Fruit fly (Drosophila melanogaster) whole organism, embryonic: Measurements from ENCODE around the gene CG13039.

Source experiments
- Blimp-1 ChIP-seq: fragments of 200-800 bp; sonication (Bioruptor generic); optimal IDR thresholded peaks from 3 replicates; lab custom pipeline; 2018; ENCODE audit warnings: missing biosample characterization, missing genetic modification characterization, mild to moderate bottlenecking, moderate library complexity, missing genetic modification reagents
- CG10267 ChIP-seq: fragments of 200-800 bp; sonication (Bioruptor generic); optimal IDR thresholded peaks from 2 replicates; lab custom pipeline; 2018; ENCODE audit warnings: missing biosample characterization, mild to moderate bottlenecking, missing genetic modification characterization, moderate library complexity
- CG12071 ChIP-seq: fragments of 200-800 bp; sonication (Bioruptor generic); optimal IDR thresholded peaks from 3 replicates; lab custom pipeline; 2018; ENCODE audit warnings: missing biosample characterization, mild to moderate bottlenecking, missing genetic modification characterization
- CG13894 ChIP-seq: fragments of 200-800 bp; sonication (Bioruptor generic); optimal IDR thresholded peaks from 3 replicates; lab custom pipeline; 2018; ENCODE audit warnings: missing biosample characterization, mild to moderate bottlenecking, missing genetic modification characterization, moderate library complexity
- CG15269 ChIP-seq: fragments of 200-800 bp; sonication (Bioruptor generic); optimal IDR thresholded peaks from 2 replicates; lab custom pipeline; 2018; ENCODE audit warnings: missing biosample characterization, mild to moderate bottlenecking, missing genetic modification characterization, moderate library complexity
- CG1603 ChIP-seq: fragments of 200-800 bp; sonication (Bioruptor generic); optimal IDR thresholded peaks from 2 replicates; lab custom pipeline; 2019; ENCODE audit warnings: missing biosample characterization, mild to moderate bottlenecking, missing genetic modification characterization, moderate library complexity
- CG17359 ChIP-seq: fragments of 200-800 bp; sonication (Bioruptor generic); optimal IDR thresholded peaks from 3 replicates; lab custom pipeline; 2018; ENCODE audit warnings: missing biosample characterization, mild to moderate bottlenecking, missing genetic modification characterization, moderate library complexity
- CG17829 ChIP-seq: fragments of 200-800 bp; optimal IDR thresholded peaks from 2 replicates; lab custom pipeline; 2019; ENCODE audit warnings: missing biosample characterization, mild to moderate bottlenecking, missing genetic modification characterization, moderate library complexity
- CG17912 ChIP-seq: fragments of 200-800 bp; sonication (Bioruptor generic); optimal IDR thresholded peaks from 2 replicates; lab custom pipeline; 2018; ENCODE audit warnings: missing biosample characterization, mild to moderate bottlenecking, missing genetic modification characterization
- CG34224 ChIP-seq: fragments of 200-800 bp; sonication (Bioruptor generic); IDR thresholded peaks from 3 replicates; pipeline ENCODE4 v1.3.6; 2022; ENCODE audit warnings: missing biosample characterization, missing genetic modification characterization; ENCODE audit not compliant: partially characterized antibody
- CG4282 ChIP-seq: fragments of 200-800 bp; sonication (Bioruptor generic); optimal IDR thresholded peaks from 2 replicates; lab custom pipeline; 2016; ENCODE audit warnings: missing biosample characterization, missing genetic modification characterization
- CG4328 ChIP-seq: fragments of 200-800 bp; sonication (Bioruptor generic); optimal IDR thresholded peaks from 3 replicates; lab custom pipeline; 2017; ENCODE audit warnings: missing biosample characterization, missing genetic modification reagents, missing genetic modification characterization
- CG6689 ChIP-seq: fragments of 200-800 bp; sonication (Bioruptor generic); IDR thresholded peaks from 2 replicates; pipeline ENCODE4 v1.3.6; 2022; ENCODE audit warnings: missing biosample characterization, missing genetic modification characterization
- CG8478 ChIP-seq: fragments of >200 bp; optimal IDR thresholded peaks from 2 replicates; lab custom pipeline; 2018
- CoRest ChIP-seq: fragments of 200-800 bp; sonication (Bioruptor generic); optimal IDR thresholded peaks from 3 replicates; lab custom pipeline; 2018; ENCODE audit warnings: missing biosample characterization, mild to moderate bottlenecking, missing genetic modification characterization, moderate library complexity
- CrebB ChIP-seq: fragments of 200-800 bp; sonication (Bioruptor generic); optimal IDR thresholded peaks from 3 replicates; lab custom pipeline; 2018; ENCODE audit warnings: missing biosample characterization, mild to moderate bottlenecking, missing genetic modification characterization
- Dad ChIP-seq: fragments of 200-800 bp; sonication (Bioruptor generic); optimal IDR thresholded peaks from 3 replicates; lab custom pipeline; 2016; ENCODE audit warnings: missing biosample characterization, missing genetic modification characterization
- Dek ChIP-seq: fragments of 200-800 bp; sonication (Bioruptor generic); optimal IDR thresholded peaks from 3 replicates; lab custom pipeline; 2019; ENCODE audit warnings: missing biosample characterization, mild to moderate bottlenecking, missing genetic modification characterization, moderate library complexity
- HmgD ChIP-seq: fragments of 200-800 bp; sonication (Bioruptor generic); optimal IDR thresholded peaks from 3 replicates; lab custom pipeline; 2016; ENCODE audit warnings: missing biosample characterization, missing genetic modification characterization
- Hr3 ChIP-seq: fragments of 200-800 bp; sonication (Bioruptor generic); optimal IDR thresholded peaks from 3 replicates; lab custom pipeline; 2016; ENCODE audit warnings: missing biosample characterization, missing genetic modification characterization
- Hr51 ChIP-seq, 2 experiments: fragments of 200-800 bp; sonication (Bioruptor generic); optimal IDR thresholded peaks; 2 replicates in 1 of 2; 3 replicates in 1 of 2; lab custom pipeline; 2016 to 2018; ENCODE audit warnings: missing biosample characterization in 2 of 2, missing genetic modification characterization in 2 of 2, mild to moderate bottlenecking in 1 of 2, moderate library complexity in 1 of 2
- Ptx1 ChIP-seq: fragments of 200-800 bp; sonication (Bioruptor generic); IDR thresholded peaks from 2 replicates; pipeline ENCODE4 v1.3.6; 2022; ENCODE audit warnings: missing biosample characterization, missing genetic modification characterization
- Ravus ChIP-seq: fragments of 200-800 bp; sonication (Bioruptor generic); IDR thresholded peaks from 2 replicates; pipeline ENCODE4 v1.3.6; 2022; ENCODE audit warnings: missing biosample characterization, missing genetic modification characterization
- Sin3A ChIP-seq: fragments of >200 bp; optimal IDR thresholded peaks from 2 replicates; lab custom pipeline; 2018
- Sox102F ChIP-seq: fragments of 200-800 bp; sonication (Bioruptor generic); optimal IDR thresholded peaks from 2 replicates; lab custom pipeline; 2018; ENCODE audit warnings: missing biosample characterization, mild to moderate bottlenecking, missing genetic modification characterization, moderate library complexity
- Spps ChIP-seq: fragments of 200-800 bp; sonication (Bioruptor generic); optimal IDR thresholded peaks from 2 replicates; lab custom pipeline; 2018; ENCODE audit warnings: missing biosample characterization, mild to moderate bottlenecking, missing genetic modification characterization
- ara ChIP-seq: fragments of 200-800 bp; sonication (Bioruptor generic); IDR thresholded peaks from 2 replicates; pipeline ENCODE4 v1.3.6; 2022; ENCODE audit warnings: missing biosample characterization, missing genetic modification characterization
- bbx ChIP-seq: fragments of 200-800 bp; sonication (Bioruptor generic); IDR thresholded peaks from 2 replicates; pipeline ENCODE4 v1.3.6; 2022; ENCODE audit warnings: missing biosample characterization, missing genetic modification characterization; ENCODE audit not compliant: partially characterized antibody
- cas ChIP-seq: fragments of 200-800 bp; sonication (Bioruptor generic); IDR thresholded peaks from 2 replicates; pipeline ENCODE4 v1.3.6; 2022; ENCODE audit warnings: missing biosample characterization, missing genetic modification characterization
- cg ChIP-seq: fragments of 200-800 bp; sonication (Bioruptor generic); optimal IDR thresholded peaks from 3 replicates; lab custom pipeline; 2019; ENCODE audit warnings: missing biosample characterization, mild to moderate bottlenecking, missing genetic modification characterization, moderate library complexity
- ci ChIP-seq: fragments of 200-800 bp; sonication (Bioruptor generic); IDR thresholded peaks from 3 replicates; pipeline ENCODE4 v1.3.6; 2022; ENCODE audit warnings: missing biosample characterization, missing genetic modification characterization
- crp ChIP-seq, 2 experiments: fragments of 200-800 bp; sonication (Bioruptor generic); optimal IDR thresholded peaks; 2 replicates in 1 of 2; 3 replicates in 1 of 2; lab custom pipeline; 2017; ENCODE audit warnings: missing biosample characterization in 2 of 2, missing genetic modification characterization in 2 of 2, mild to moderate bottlenecking in 1 of 2, moderate library complexity in 1 of 2
- dmrt99B ChIP-seq: fragments of 200-800 bp; sonication (Bioruptor generic); optimal IDR thresholded peaks from 2 replicates; lab custom pipeline; 2018; ENCODE audit warnings: missing biosample characterization, mild to moderate bottlenecking, missing genetic modification characterization, moderate library complexity
- gt ChIP-seq: fragments of 200-800 bp; sonication (Bioruptor generic); IDR thresholded peaks from 2 replicates; pipeline ENCODE4 v1.3.6; 2022; ENCODE audit warnings: missing biosample characterization, missing genetic modification characterization
- hb ChIP-seq: fragments of 200-800 bp; sonication (Bioruptor generic); IDR thresholded peaks from 3 replicates; pipeline ENCODE4 v1.3.6; 2022; ENCODE audit warnings: missing biosample characterization, missing genetic modification characterization; ENCODE audit not compliant: partially characterized antibody
- hkb ChIP-seq, 2 experiments: fragments of 200-800 bp in 1 of 2; fragments of >200 bp in 1 of 2; sonication (Bioruptor generic) in 1 of 2; IDR thresholded peaks in 1 of 2; optimal IDR thresholded peaks in 1 of 2; 2 replicates each; pipeline versions ENCODE4 v1.3.6 to Lab custom; 2017 to 2022; ENCODE audit warnings: missing biosample characterization in 1 of 2, missing genetic modification characterization in 1 of 2
- nau ChIP-seq: fragments of 200-800 bp; sonication (Bioruptor generic); optimal IDR thresholded peaks from 3 replicates; lab custom pipeline; 2017; ENCODE audit warnings: missing biosample characterization, mild to moderate bottlenecking, missing genetic modification characterization, missing genetic modification reagents
- nerfin-1 ChIP-seq: fragments of 200-800 bp; sonication (Bioruptor generic); optimal IDR thresholded peaks from 3 replicates; lab custom pipeline; 2019; ENCODE audit warnings: missing biosample characterization, mild to moderate bottlenecking, missing genetic modification characterization, moderate library complexity
- oc ChIP-seq: fragments of 200-800 bp; sonication (Bioruptor generic); optimal IDR thresholded peaks from 2 replicates; lab custom pipeline; 2018; ENCODE audit warnings: missing biosample characterization, mild to moderate bottlenecking, missing genetic modification characterization, moderate library complexity
- p53 ChIP-seq: fragments of 200-800 bp; sonication (Bioruptor generic); optimal IDR thresholded peaks from 2 replicates; lab custom pipeline; 2016; ENCODE audit warnings: missing biosample characterization, missing genetic modification characterization
- phol ChIP-seq: fragments of 200-800 bp; sonication (Bioruptor generic); optimal IDR thresholded peaks from 3 replicates; lab custom pipeline; 2018; ENCODE audit warnings: missing biosample characterization, mild to moderate bottlenecking, missing genetic modification characterization, moderate library complexity
- shn ChIP-seq: fragments of 200-800 bp; sonication (Bioruptor generic); optimal IDR thresholded peaks from 3 replicates; lab custom pipeline; 2016; ENCODE audit warnings: missing biosample characterization, missing genetic modification characterization
- tna ChIP-seq: fragments of 200-800 bp; sonication (Bioruptor generic); IDR thresholded peaks from 2 replicates; pipeline ENCODE4 v1.3.6; 2022; ENCODE audit warnings: missing biosample characterization, missing genetic modification characterization; ENCODE audit not compliant: partially characterized antibody
- vnd ChIP-seq: fragments of 200-800 bp; sonication (Bioruptor generic); IDR thresholded peaks from 3 replicates; pipeline ENCODE4 v1.3.6; 2022; ENCODE audit warnings: missing biosample characterization, missing genetic modification characterization; ENCODE audit not compliant: partially characterized antibody
- zen2 ChIP-seq: fragments of 200-800 bp; sonication (Bioruptor generic); IDR thresholded peaks from 3 replicates; pipeline ENCODE4 v1.3.6; 2022; ENCODE audit warnings: missing biosample characterization, missing genetic modification characterization; ENCODE audit not compliant: partially characterized antibody

Gene CG13039

DNA sequence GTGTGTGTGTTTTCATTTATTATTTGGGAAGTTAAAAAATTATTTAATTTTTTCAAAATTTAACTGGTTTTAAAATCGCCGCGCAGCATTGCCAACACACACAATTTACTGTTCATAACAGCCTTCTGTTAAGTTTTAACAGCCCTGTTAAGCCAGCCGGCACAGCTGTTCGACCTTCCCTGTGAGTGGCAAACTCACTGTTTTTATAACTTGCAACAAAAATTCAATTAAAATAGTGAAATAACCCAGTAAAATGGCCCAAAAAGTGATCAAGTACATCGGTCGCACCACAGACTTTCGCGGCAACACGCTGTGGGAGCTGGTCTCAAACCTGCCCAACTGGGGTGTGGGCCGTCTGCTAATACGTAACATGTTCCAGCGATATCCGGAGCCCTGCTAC lies 21.4 kb upstream of the CG13039 start, which contains the start of gene mRpS34 (continued):
- TF ChIP-seq bbx (GFP tag; lab: Robert Waterston, UW) (peak; percentile 19; the same call in 1 of the 2 replicates), shn (GFP tag; lab: Kevin White, UChicago) (no peak), Sin3A (lab: Kevin White, UChicago) (no peak), Dek (no peak), CG17912 (GFP tag; lab: Kevin White, UChicago) (no peak), vnd (GFP tag; lab: Robert Waterston, UW) (no peak)

DNA sequence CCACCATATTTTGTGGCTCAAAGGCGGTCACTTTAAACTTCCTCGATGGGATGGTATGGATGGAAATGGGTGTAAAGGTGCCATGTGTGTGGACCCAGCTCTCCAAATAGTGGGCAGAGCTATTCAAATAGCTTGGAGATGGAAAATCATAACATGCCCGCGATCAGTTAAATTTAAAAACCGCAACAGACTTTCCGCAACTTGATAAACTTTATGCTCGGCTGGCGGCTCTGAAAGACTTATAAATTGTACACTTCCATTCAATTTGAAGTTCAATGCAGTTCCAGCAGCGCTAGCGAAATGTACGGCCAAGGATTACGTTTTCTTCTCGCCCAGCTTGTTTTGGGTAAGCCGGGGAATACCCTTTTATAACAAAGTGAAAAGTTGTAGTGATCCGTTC lies 19.5 kb upstream of the CG13039 start, which contains the start of gene CG33257:
Gene CG33257 (plus strand): TSS at position 301 of the 400 bp plus-strand sequence.
- TF ChIP-seq gt (GFP tag; lab: Robert Waterston, UW) (no peak), CG34224 (GFP tag; lab: Robert Waterston, UW) (no peak), cas (GFP tag; lab: Robert Waterston, UW) (no peak), CG1603 (tag; lab: Kevin White, UChicago) (no peak), zen2 (no peak), CG4328 (GFP tag; lab: Kevin White, UChicago) (no peak), crp (GFP tag; optimal IDR thresholded peaks at IDR 0.05; lab: Kevin White, UChicago) (no peak), hb (no peak), tna (no peak)

DNA sequence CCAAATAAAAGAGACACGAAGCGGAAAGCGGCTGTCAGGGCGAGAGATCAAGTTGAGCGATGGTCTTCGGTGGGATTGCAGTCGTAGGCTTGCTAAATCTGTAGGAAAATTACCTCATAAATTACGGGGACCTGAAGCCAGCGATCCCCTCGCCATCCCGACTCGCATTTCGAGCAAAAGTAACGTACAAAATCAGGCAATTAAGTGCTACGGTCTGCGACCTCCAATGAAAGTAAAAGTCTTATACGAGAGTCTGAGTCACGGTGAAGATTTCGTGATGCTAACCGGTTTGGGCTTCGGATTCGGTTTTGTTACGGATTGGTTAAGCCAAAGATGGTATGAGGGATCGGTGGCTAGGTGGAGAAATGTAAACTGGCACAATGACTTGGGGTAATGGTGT lies 13.3 kb upstream of the CG13039 start:
- peak; percentile 16 for TF ChIP-seq oc (tag; lab: Kevin White, UChicago)
- TF ChIP-seq nau (GFP tag; lab: Kevin White, UChicago) = no peak
- peak; percentile 98 for TF ChIP-seq Blimp-1 (GFP tag; lab: Kevin White, UChicago)
- no peak for TF ChIP-seq CG17829 (tag; lab: Kevin White, UChicago)
- no peak for TF ChIP-seq CG10267 (tag; lab: Kevin White, UChicago)

DNA sequence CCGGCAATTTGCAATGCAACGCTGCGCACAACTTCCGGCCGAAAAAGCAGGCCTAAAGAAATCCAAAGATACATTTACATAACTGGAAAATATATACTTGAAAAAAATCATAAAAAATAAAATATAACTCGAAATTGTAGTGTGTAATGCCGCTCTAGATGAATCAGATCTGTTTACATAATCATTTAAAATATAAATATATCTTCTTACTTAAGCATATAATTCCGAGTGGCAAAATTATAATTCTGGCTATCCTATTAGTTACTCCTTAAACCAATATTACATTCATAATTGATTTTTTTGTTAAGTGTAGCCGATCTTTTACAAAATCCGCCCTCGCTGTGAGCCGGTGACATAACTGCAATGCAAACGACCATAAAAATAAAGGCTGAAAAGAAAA lies 12.9 kb upstream of the CG13039 start:
- TF ChIP-seq CG17359 (tag; lab: Kevin White, UChicago) (peak; percentile 40), Dad (GFP tag; lab: Kevin White, UChicago) (no peak), CG12071 (GFP tag; lab: Kevin White, UChicago) (no peak), CG15269 (tag; lab: Kevin White, UChicago) (peak; percentile 17), nerfin-1 (tag; lab: Kevin White, UChicago) (no peak), ara (GFP tag; lab: Robert Waterston, UW) (no peak), CG4282 (GFP tag; lab: Kevin White, UChicago) (no peak), cg (GFP tag; lab: Kevin White, UChicago) (no peak), CrebB (tag; lab: Kevin White, UChicago) (no peak), Ptx1 (GFP tag; lab: Robert Waterston, UW) (peak; percentile 37; the same call in 1 of the 2 replicates), Hr3 (GFP tag; lab: Kevin White, UChicago) (no peak), Spps (tag; lab: Kevin White, UChicago) (no peak), phol (tag; lab: Kevin White, UChicago) (peak; percentile 18), Sin3A (lab: Kevin White, UChicago) (no peak), CoRest (tag; lab: Kevin White, UChicago) (peak; percentile 2), Ravus (no peak), Hr51 (GFP tag; optimal IDR thresholded peaks at IDR 0.05; lab: Kevin White, UChicago) (peak in 1 of 2 experiments; percentile 52), CG13894 (tag; lab: Kevin White, UChicago) (no peak), hkb (optimal IDR thresholded peaks at IDR 0.05; lab: Kevin White, UChicago) (no peak), hkb (GFP tag; IDR thresholded peaks at IDR 0.05; lab: Robert Waterston, UW) (peak; percentile 53), dmrt99B (tag; lab: Kevin White, UChicago) (peak; percentile 57), CG8478 (lab: Kevin White, UChicago) (no peak), Sox102F (peak; percentile 59), p53 (GFP tag; lab: Kevin White, UChicago) (no peak), HmgD (GFP tag; lab: Kevin White, UChicago) (no peak), CG6689 (GFP tag; lab: Robert Waterston, UW) (0 out of 2 replicates have a peak, but pooled peaks have one; percentile 17), ci (GFP tag; lab: Robert Waterston, UW) (0 out of 3 replicates have a peak, but pooled peaks have one; percentile 9)
